Fruit fly (Drosophila melanogaster) whole organism, embryonic: ENCODE data around the gene Trf.

ENCODE experiments used
- Abd-B ChIP-seq: fragments of 200-800 bp; sonication (Bioruptor generic); optimal IDR thresholded peaks from 2 replicates; lab custom pipeline; 2018; ENCODE audit warnings: missing biosample characterization, mild to moderate bottlenecking, missing genetic modification characterization, moderate library complexity
- Atf3 ChIP-seq: fragments of 200-800 bp; sonication (Bioruptor generic); optimal IDR thresholded peaks from 3 replicates; lab custom pipeline; 2016; ENCODE audit warnings: missing biosample characterization, missing genetic modification characterization
- CG1024 ChIP-seq: fragments of 200-800 bp; sonication (Bioruptor generic); IDR thresholded peaks from 2 replicates; pipeline ENCODE4 v1.3.6; 2022; ENCODE audit warnings: missing biosample characterization, missing genetic modification characterization
- CG10321 ChIP-seq: fragments of 200-800 bp; sonication (Bioruptor generic); IDR thresholded peaks from 2 replicates; pipeline ENCODE4 v1.3.6; 2022; ENCODE audit warnings: missing biosample characterization, missing genetic modification characterization
- CG13296 ChIP-seq: fragments of 200-800 bp; sonication (Bioruptor generic); optimal IDR thresholded peaks from 3 replicates; lab custom pipeline; 2018; ENCODE audit warnings: missing biosample characterization, mild to moderate bottlenecking, missing genetic modification characterization
- CG13894 ChIP-seq: fragments of 200-800 bp; sonication (Bioruptor generic); optimal IDR thresholded peaks from 3 replicates; lab custom pipeline; 2018; ENCODE audit warnings: missing biosample characterization, mild to moderate bottlenecking, missing genetic modification characterization, moderate library complexity
- CG14860 ChIP-seq: fragments of 200-800 bp; sonication (Bioruptor generic); IDR thresholded peaks from 3 replicates; pipeline ENCODE4 v1.3.6; 2022; ENCODE audit warnings: missing biosample characterization, missing genetic modification characterization; ENCODE audit not compliant: partially characterized antibody
- CG15269 ChIP-seq: fragments of 200-800 bp; sonication (Bioruptor generic); optimal IDR thresholded peaks from 2 replicates; lab custom pipeline; 2018; ENCODE audit warnings: missing biosample characterization, mild to moderate bottlenecking, missing genetic modification characterization, moderate library complexity
- CG1529 ChIP-seq: fragments of 200-800 bp; sonication (Bioruptor generic); optimal IDR thresholded peaks from 3 replicates; lab custom pipeline; 2018; ENCODE audit warnings: missing biosample characterization, missing genetic modification characterization
- CG15601 ChIP-seq: fragments of 200-800 bp; sonication (Bioruptor generic); optimal IDR thresholded peaks from 3 replicates; lab custom pipeline; 2019; ENCODE audit warnings: missing biosample characterization, mild to moderate bottlenecking, missing genetic modification characterization, moderate library complexity
- CG16779 ChIP-seq: fragments of 200-800 bp; sonication (Bioruptor generic); IDR thresholded peaks from 2 replicates; pipeline ENCODE4 v1.3.6; 2022; ENCODE audit warnings: missing biosample characterization, missing genetic modification characterization
- CG17912 ChIP-seq: fragments of 200-800 bp; sonication (Bioruptor generic); optimal IDR thresholded peaks from 2 replicates; lab custom pipeline; 2018; ENCODE audit warnings: missing biosample characterization, mild to moderate bottlenecking, missing genetic modification characterization
- CG1832 ChIP-seq: fragments of 200-800 bp; sonication (Bioruptor generic); optimal IDR thresholded peaks from 2 replicates; lab custom pipeline; 2017; ENCODE audit warnings: missing biosample characterization, mild to moderate bottlenecking, missing genetic modification characterization, inconsistent platforms
- CG30403 ChIP-seq: fragments of 200-800 bp; sonication (Bioruptor generic); optimal IDR thresholded peaks from 3 replicates; lab custom pipeline; 2016; ENCODE audit warnings: missing biosample characterization, missing genetic modification characterization
- CG3163 ChIP-seq: fragments of 200-800 bp; sonication (Bioruptor generic); optimal IDR thresholded peaks from 3 replicates; lab custom pipeline; 2016; ENCODE audit warnings: missing biosample characterization, missing genetic modification characterization
- CG3726 ChIP-seq: fragments of 200-800 bp; sonication (Bioruptor generic); IDR thresholded peaks from 3 replicates; pipeline ENCODE4, ENCODE4 v1.3.6; 2022; ENCODE audit warnings: missing biosample characterization, missing genetic modification characterization
- CG4617 ChIP-seq: fragments of 200-800 bp; sonication (Bioruptor generic); optimal IDR thresholded peaks from 3 replicates; lab custom pipeline; 2016; ENCODE audit warnings: missing biosample characterization, missing genetic modification characterization, borderline replicate concordance
- CG6683 ChIP-seq: fragments of 200-800 bp; sonication (Bioruptor generic); optimal IDR thresholded peaks from 2 replicates; lab custom pipeline; 2017; ENCODE audit warnings: missing biosample characterization, mild to moderate bottlenecking, missing genetic modification characterization, missing genetic modification reagents
- CG6689 ChIP-seq: fragments of 200-800 bp; sonication (Bioruptor generic); IDR thresholded peaks from 2 replicates; pipeline ENCODE4 v1.3.6; 2022; ENCODE audit warnings: missing biosample characterization, missing genetic modification characterization
- CG6854 ChIP-seq: fragments of 200-800 bp; sonication (Bioruptor generic); optimal IDR thresholded peaks from 3 replicates; lab custom pipeline; 2017; ENCODE audit warnings: missing biosample characterization, mild to moderate bottlenecking, missing genetic modification characterization
- CG8478 ChIP-seq: fragments of >200 bp; optimal IDR thresholded peaks from 2 replicates; lab custom pipeline; 2018
- CG8765 ChIP-seq: fragments of 200-800 bp; sonication (Bioruptor generic); IDR thresholded peaks from 2 replicates; pipeline ENCODE4 v1.3.6; 2022; ENCODE audit warnings: missing biosample characterization, missing genetic modification characterization
- CG8924 ChIP-seq: fragments of 200-800 bp; optimal IDR thresholded peaks from 3 replicates; lab custom pipeline; 2019; ENCODE audit warnings: missing biosample characterization, mild to moderate bottlenecking, missing genetic modification characterization, moderate library complexity
- CkIIα-i1 ChIP-seq: fragments of 200-800 bp; sonication (Bioruptor generic); IDR thresholded peaks from 2 replicates; pipeline ENCODE4 v1.3.6; 2022; ENCODE audit warnings: missing biosample characterization, missing genetic modification characterization
- Doc2 ChIP-seq: fragments of 200-800 bp; sonication (Bioruptor generic); IDR thresholded peaks from 2 replicates; pipeline ENCODE4 v1.3.6; 2022; ENCODE audit warnings: missing biosample characterization, missing genetic modification characterization
- Fer2 ChIP-seq: fragments of 200-800 bp; sonication (Bioruptor generic); optimal IDR thresholded peaks from 2 replicates; lab custom pipeline; 2018; ENCODE audit warnings: missing biosample characterization, mild to moderate bottlenecking, missing genetic modification characterization, moderate library complexity
- Gsc ChIP-seq: fragments of 200-800 bp; sonication (Bioruptor generic); IDR thresholded peaks from 2 replicates; pipeline ENCODE4 v1.3.6; 2022; ENCODE audit warnings: missing biosample characterization, missing genetic modification characterization
- Hand ChIP-seq: fragments of 200-800 bp; sonication (Bioruptor generic); optimal IDR thresholded peaks from 2 replicates; lab custom pipeline; 2017; ENCODE audit warnings: mild to moderate bottlenecking, missing biosample characterization, missing genetic modification reagents, missing genetic modification characterization
- Hey ChIP-seq: fragments of 200-800 bp; sonication (Bioruptor generic); optimal IDR thresholded peaks from 3 replicates; lab custom pipeline; 2018; ENCODE audit warnings: missing biosample characterization, mild to moderate bottlenecking, missing genetic modification characterization
- Hmx ChIP-seq: fragments of 200-800 bp; sonication (Bioruptor generic); optimal IDR thresholded peaks from 2 replicates; lab custom pipeline; 2016; ENCODE audit warnings: missing biosample characterization, missing genetic modification characterization
- Oaz ChIP-seq: fragments of 200-800 bp; sonication (Bioruptor generic); IDR thresholded peaks from 2 replicates; pipeline ENCODE4 v1.3.6; 2022; ENCODE audit warnings: missing biosample characterization, missing genetic modification characterization
- Optix ChIP-seq: fragments of 200-800 bp; sonication (Bioruptor generic); IDR thresholded peaks from 3 replicates; pipeline ENCODE4 v1.3.6; 2022; ENCODE audit warnings: missing biosample characterization, missing genetic modification characterization
- Rfx ChIP-seq: fragments of 200-800 bp; sonication (Bioruptor generic); IDR thresholded peaks from 2 replicates; pipeline ENCODE4 v1.3.6; 2022; ENCODE audit warnings: missing biosample characterization, missing genetic modification characterization
- Rx ChIP-seq: fragments of 200-800 bp; sonication (Bioruptor generic); IDR thresholded peaks from 2 replicates; pipeline ENCODE4 v1.3.6; 2022; ENCODE audit warnings: missing biosample characterization, missing genetic modification characterization
- Six4 ChIP-seq: fragments of 200-800 bp; sonication (Bioruptor generic); optimal IDR thresholded peaks from 2 replicates; lab custom pipeline; 2016; ENCODE audit warnings: missing biosample characterization, missing genetic modification characterization
- Xrp1 ChIP-seq: fragments of 200-800 bp; sonication (Bioruptor generic); IDR thresholded peaks from 2 replicates; pipeline ENCODE4 v1.3.6; 2022; ENCODE audit warnings: missing biosample characterization, missing genetic modification characterization
- bowl ChIP-seq: fragments of 200-800 bp; sonication (Bioruptor generic); IDR thresholded peaks from 2 replicates; pipeline ENCODE4 v1.3.6; 2022; ENCODE audit warnings: missing biosample characterization, missing genetic modification characterization
- btn ChIP-seq: fragments of 200-800 bp; sonication (Bioruptor generic); optimal IDR thresholded peaks from 2 replicates; lab custom pipeline; 2016; ENCODE audit warnings: missing biosample characterization, missing genetic modification characterization
- chif ChIP-seq, 2 experiments: fragments of 200-800 bp; sonication (Bioruptor generic); optimal IDR thresholded peaks; 3 replicates each; lab custom pipeline; 2016; ENCODE audit warnings: missing biosample characterization in 2 of 2, missing genetic modification characterization in 2 of 2
- corto ChIP-seq: fragments of 200-800 bp; sonication (Bioruptor generic); optimal IDR thresholded peaks from 2 replicates; lab custom pipeline; 2016; ENCODE audit warnings: missing biosample characterization, mild to moderate bottlenecking, missing genetic modification characterization, moderate library complexity
- ftz-f1 ChIP-seq: fragments of 200-800 bp; sonication (Bioruptor generic); optimal IDR thresholded peaks from 2 replicates; lab custom pipeline; 2016; ENCODE audit warnings: missing biosample characterization, missing genetic modification characterization
- gfzf ChIP-seq: fragments of 200-800 bp; sonication (Bioruptor generic); optimal IDR thresholded peaks from 2 replicates; lab custom pipeline; 2016; ENCODE audit warnings: missing biosample characterization, mild to moderate bottlenecking, missing genetic modification characterization, moderate library complexity
- knrl ChIP-seq: fragments of 200-800 bp; sonication (Bioruptor generic); IDR thresholded peaks from 3 replicates; pipeline ENCODE4 v1.3.6; 2022; ENCODE audit warnings: missing biosample characterization, missing genetic modification characterization; ENCODE audit not compliant: partially characterized antibody
- lmd ChIP-seq: fragments of 200-800 bp; sonication (Bioruptor generic); IDR thresholded peaks from 2 replicates; pipeline ENCODE4 v1.3.6; 2022; ENCODE audit warnings: missing biosample characterization, missing genetic modification characterization
- nerfin-2 ChIP-seq: fragments of 200-800 bp; sonication (Bioruptor generic); IDR thresholded peaks from 2 replicates; pipeline ENCODE4 v1.3.6; 2022; ENCODE audit warnings: missing biosample characterization, missing genetic modification characterization; ENCODE audit not compliant: partially characterized antibody
- oc ChIP-seq: fragments of 200-800 bp; sonication (Bioruptor generic); optimal IDR thresholded peaks from 2 replicates; lab custom pipeline; 2018; ENCODE audit warnings: missing biosample characterization, mild to moderate bottlenecking, missing genetic modification characterization, moderate library complexity
- otp ChIP-seq: fragments of 200-800 bp; sonication (Bioruptor generic); IDR thresholded peaks from 3 replicates; pipeline ENCODE4, ENCODE4 v1.3.6; 2022; ENCODE audit warnings: missing biosample characterization, missing genetic modification characterization
- peb ChIP-seq: fragments of 200-800 bp; sonication (Bioruptor generic); IDR thresholded peaks from 2 replicates; pipeline ENCODE4 v1.3.6; 2022; ENCODE audit warnings: missing biosample characterization, missing genetic modification characterization
- pum ChIP-seq: fragments of 200-800 bp; sonication (Bioruptor generic); optimal IDR thresholded peaks from 2 replicates; lab custom pipeline; 2016; ENCODE audit warnings: missing biosample characterization, missing genetic modification characterization
- trem ChIP-seq: fragments of 200-800 bp; optimal IDR thresholded peaks from 3 replicates; lab custom pipeline; 2019; ENCODE audit warnings: missing biosample characterization, mild to moderate bottlenecking, missing genetic modification characterization, moderate library complexity
- vnd ChIP-seq: fragments of 200-800 bp; sonication (Bioruptor generic); IDR thresholded peaks from 3 replicates; pipeline ENCODE4 v1.3.6; 2022; ENCODE audit warnings: missing biosample characterization, missing genetic modification characterization; ENCODE audit not compliant: partially characterized antibody
- yki ChIP-seq: fragments of >200 bp; optimal IDR thresholded peaks from 3 replicates; lab custom pipeline; 2018
- zf30C ChIP-seq: fragments of 200-800 bp; sonication (Bioruptor generic); optimal IDR thresholded peaks from 3 replicates; lab custom pipeline; 2018; ENCODE audit warnings: missing biosample characterization, mild to moderate bottlenecking, missing genetic modification characterization

Gene Trf

DNA sequence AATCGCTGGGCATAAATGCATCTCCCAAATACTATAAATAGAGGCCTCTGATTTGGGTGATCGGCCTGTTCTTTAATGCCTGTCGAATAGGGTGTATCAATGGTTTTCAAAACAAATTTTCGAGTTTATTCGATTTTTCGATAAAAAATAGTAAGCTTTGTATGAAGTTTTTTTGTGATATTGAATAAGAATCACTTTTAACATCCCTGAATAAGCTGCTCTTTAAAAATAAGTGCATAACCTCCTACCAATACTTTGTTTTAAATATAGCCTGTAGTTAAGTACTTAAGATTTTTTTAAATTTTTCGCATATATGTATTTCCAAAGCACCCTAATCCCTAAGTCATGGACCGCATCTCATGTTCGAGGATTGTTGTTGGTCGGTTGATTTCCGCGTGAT, 8.0 kb downstream of the Trf start (continued):
- no peak for TF ChIP-seq CG13894
- TF ChIP-seq Doc2 (GFP tag; lab: Robert Waterston, UW): no peak
- TF ChIP-seq CG16779 (GFP tag; lab: Robert Waterston, UW): no peak
- TF ChIP-seq CkIIα-i1 (GFP tag; lab: Robert Waterston, UW): no peak
- no peak for TF ChIP-seq CG8765 (GFP tag; lab: Robert Waterston, UW)
- TF ChIP-seq vnd: no peak
- no peak for TF ChIP-seq Rfx (GFP tag; lab: Robert Waterston, UW)
- TF ChIP-seq CG1832: no peak
- TF ChIP-seq CG15269: no peak
- TF ChIP-seq otp (GFP tag; lab: Robert Waterston, UW): no peak
- TF ChIP-seq CG4617 (GFP tag; lab: Kevin White, UChicago): no peak
- no peak for TF ChIP-seq CG17912 (GFP tag; lab: Kevin White, UChicago)
- TF ChIP-seq peb (GFP tag; lab: Robert Waterston, UW): no peak
- no peak for TF ChIP-seq Atf3 (GFP tag; lab: Kevin White, UChicago)
- no peak for TF ChIP-seq CG13296 (GFP tag; lab: Kevin White, UChicago)
- TF ChIP-seq CG6854 (GFP tag; lab: Kevin White, UChicago): no peak
- no peak for TF ChIP-seq Optix (GFP tag; lab: Robert Waterston, UW)
- TF ChIP-seq CG3163 (GFP tag; lab: Kevin White, UChicago): no peak
- TF ChIP-seq CG15601 (tag; lab: Kevin White, UChicago): peak; percentile 80
- no peak for TF ChIP-seq Fer2 (tag; lab: Kevin White, UChicago)
- no peak for TF ChIP-seq Six4 (GFP tag; lab: Kevin White, UChicago)
- TF ChIP-seq trem (tag; lab: Kevin White, UChicago): no peak
- TF ChIP-seq zf30C (GFP tag; lab: Kevin White, UChicago): no peak
- TF ChIP-seq CG14860 (GFP tag; lab: Robert Waterston, UW): no peak
- TF ChIP-seq Oaz (GFP tag; lab: Robert Waterston, UW): no peak
- TF ChIP-seq Abd-B (GFP tag; lab: Kevin White, UChicago): no peak
- no peak for TF ChIP-seq ftz-f1
- TF ChIP-seq oc (tag; lab: Kevin White, UChicago): no peak
- TF ChIP-seq gfzf (GFP tag; lab: Kevin White, UChicago): no peak
- no peak for TF ChIP-seq corto (GFP tag; lab: Kevin White, UChicago)
- TF ChIP-seq bowl (GFP tag; lab: Robert Waterston, UW): no peak
- TF ChIP-seq Rx (GFP tag; lab: Robert Waterston, UW): no peak
- TF ChIP-seq CG10321 (GFP tag; lab: Robert Waterston, UW): no peak
- TF ChIP-seq Xrp1 (GFP tag; lab: Robert Waterston, UW): no peak
- peak; percentile 67 for TF ChIP-seq CG8924 (tag; lab: Kevin White, UChicago)
- TF ChIP-seq CG6689 (GFP tag; lab: Robert Waterston, UW): no peak
- no peak for TF ChIP-seq lmd (GFP tag; lab: Robert Waterston, UW)
- TF ChIP-seq nerfin-2 (GFP tag; lab: Robert Waterston, UW): no peak
- TF ChIP-seq yki: no peak
- TF ChIP-seq CG30403: peak; percentile 52
- no peak for TF ChIP-seq CG1024 (GFP tag; lab: Robert Waterston, UW)
- peak in 1 of 2 experiments; percentile 18 for TF ChIP-seq chif (GFP tag; optimal IDR thresholded peaks at IDR 0.05; lab: Kevin White, UChicago)
- no peak for TF ChIP-seq Hand (GFP tag; lab: Kevin White, UChicago)
- no peak for TF ChIP-seq CG3726 (GFP tag; lab: Robert Waterston, UW)
- no peak for TF ChIP-seq CG8478
- TF ChIP-seq btn (GFP tag; lab: Kevin White, UChicago): no peak
- TF ChIP-seq Hey: no peak
- no peak for TF ChIP-seq Hmx (GFP tag; lab: Kevin White, UChicago)
- no peak for TF ChIP-seq knrl
- TF ChIP-seq CG1529: peak; percentile 63
- TF ChIP-seq pum (GFP tag; lab: Kevin White, UChicago): no peak
- no peak for TF ChIP-seq Gsc
- no peak for TF ChIP-seq CG6683 (GFP tag; lab: Kevin White, UChicago)
